Comparison of ENCODE assay signal across 4 worm cellular contexts in genomic region chrII:2741405-2741804, ce11.
TF ChIP-seq lines count a peak whose summit lies in the region.

No protein-coding gene starts in this region.

TF ChIP-seq in whole organism, L1 larva, 84 proteins besides CTCF, POLR2A, EP300 and RAD21:
- TF ChIP-seq ceh-88 (GFP tag; IDR thresholded peaks at IDR 0.05; lab: Robert Waterston, UW) (no peak), ceh-8 (GFP tag; optimal IDR thresholded peaks at IDR 0.05; lab: Kevin White, UChicago) (peak; percentile 21)

TF ChIP-seq in whole organism, L4 larva, 104 proteins besides CTCF, POLR2A, EP300 and RAD21:
- TF ChIP-seq ceh-62 (tag; optimal IDR thresholded peaks at IDR 0.05; lab: Kevin White, UChicago) (no peak), Y48G9A.11 (GFP tag; IDR thresholded peaks at IDR 0.05; lab: Robert Waterston, UW) (no peak), nhr-6 (tag; optimal IDR thresholded peaks at IDR 0.05; lab: Kevin White, UChicago) (no peak), aha-1 (tag; lab: Kevin White, UChicago) (peak; percentile 16), snpc-4 (tag; optimal IDR thresholded peaks at IDR 0.05; lab: Kevin White, UChicago) (no peak), set-16 (GFP tag; IDR thresholded peaks at IDR 0.05; lab: Robert Waterston, UW) (peak; percentile 96), saeg-2 (GFP tag; IDR thresholded peaks at IDR 0.05; lab: Robert Waterston, UW) (0 out of 2 replicates have a peak, but pooled peaks have one; percentile 24), dve-1 (tag; optimal IDR thresholded peaks at IDR 0.05; lab: Kevin White, UChicago; ENCODE audit: insufficient read depth) (no peak), daf-12 (tag; optimal IDR thresholded peaks at IDR 0.05; lab: Kevin White, UChicago) (no peak)

TF ChIP-seq in whole organism, early embryonic, 17 proteins besides CTCF, POLR2A, EP300 and RAD21:
- no peak for TF ChIP-seq pes-1 (GFP tag; IDR thresholded peaks at IDR 0.05; lab: Robert Waterston, UW)
- no peak for TF ChIP-seq hmbx-1 (tag; optimal IDR thresholded peaks at IDR 0.05; lab: Kevin White, UChicago)
- no peak for TF ChIP-seq B0310.2 (tag; optimal IDR thresholded peaks at IDR 0.05; lab: Kevin White, UChicago)
- no peak for TF ChIP-seq aly-1 (tag; optimal IDR thresholded peaks at IDR 0.05; lab: Kevin White, UChicago)
- no peak for TF ChIP-seq hmg-4 (GFP tag; optimal IDR thresholded peaks at IDR 0.05; lab: Kevin White, UChicago)
- TF ChIP-seq scrt-1 (GFP tag; IDR thresholded peaks at IDR 0.05; lab: Robert Waterston, UW) = 0 out of 2 replicates have a peak, but pooled peaks have one; percentile 47
- TF ChIP-seq flt-1 (GFP tag; IDR thresholded peaks at IDR 0.05; lab: Robert Waterston, UW) = no peak
- no peak for TF ChIP-seq ceh-13 (GFP tag; optimal IDR thresholded peaks at IDR 0.05; lab: Kevin White, UChicago)

TF ChIP-seq in whole organism, young adult, 124 proteins besides CTCF, POLR2A, EP300 and RAD21:
- TF ChIP-seq F52B5.7 (tag; optimal IDR thresholded peaks at IDR 0.05; lab: Kevin White, UChicago) (peak; percentile 52), aptf-3 (GFP tag; IDR thresholded peaks at IDR 0.05; lab: Robert Waterston, UW) (no peak), dox-1 (GFP tag; IDR thresholded peaks at IDR 0.05; lab: Robert Waterston, UW) (0 out of 2 replicates have a peak, but pooled peaks have one; percentile 9), zfh-2 (GFP tag; conservative IDR thresholded peaks at IDR 0.05; lab: Robert Waterston, UW) (peak; percentile 89), ama-1 (optimal IDR thresholded peaks at IDR 0.05; lab: Kevin White, UChicago) (no peak), ama-1 (GFP tag; optimal IDR thresholded peaks at IDR 0.05; lab: Kevin White, UChicago) (no peak), C06A6.2 (GFP tag; conservative IDR thresholded peaks at IDR 0.05; lab: Robert Waterston, UW) (no peak), egrh-3 (GFP tag; IDR thresholded peaks at IDR 0.05; lab: Robert Waterston, UW) (peak; percentile 91), F37B4.10 (GFP tag; IDR thresholded peaks at IDR 0.05; lab: Robert Waterston, UW) (0 out of 2 replicates have a peak, but pooled peaks have one; percentile 4), attf-5 (GFP tag; optimal IDR thresholded peaks at IDR 0.05; lab: Kevin White, UChicago) (no peak), mes-4 (tag; optimal IDR thresholded peaks at IDR 0.05; lab: Kevin White, UChicago) (no peak), F57A8.1 (GFP tag; optimal IDR thresholded peaks at IDR 0.05; lab: Kevin White, UChicago) (peak; percentile 29), lin-40 (tag; optimal IDR thresholded peaks at IDR 0.05; lab: Kevin White, UChicago) (no peak), bed-2 (GFP tag; IDR thresholded peaks at IDR 0.05; lab: Robert Waterston, UW) (no peak)
